Fruit fly (Drosophila melanogaster) whole organism, embryonic: Measurements from ENCODE around the gene corto.

ENCODE experiments used
- Aef1 ChIP-seq: fragments of 200-800 bp; sonication (Bioruptor generic); IDR thresholded peaks from 3 replicates; pipeline ENCODE4 v1.3.6; 2022; ENCODE audit warnings: missing biosample characterization, missing genetic modification characterization
- Antp ChIP-seq: fragments of 200-800 bp; sonication (Bioruptor generic); optimal IDR thresholded peaks from 3 replicates; lab custom pipeline; 2016; ENCODE audit warnings: missing biosample characterization, missing genetic modification characterization
- Atf-2 ChIP-seq: fragments of 200-800 bp; sonication (Bioruptor generic); optimal IDR thresholded peaks from 2 replicates; lab custom pipeline; 2016; ENCODE audit warnings: missing biosample characterization, missing genetic modification characterization
- CG10543 ChIP-seq: fragments of 200-800 bp; sonication (Bioruptor generic); optimal IDR thresholded peaks from 3 replicates; lab custom pipeline; 2017; ENCODE audit warnings: missing biosample characterization, mild to moderate bottlenecking, missing genetic modification characterization, moderate library complexity
- CG10959 ChIP-seq: fragments of 200-800 bp; sonication (Bioruptor generic); IDR thresholded peaks from 2 replicates; pipeline ENCODE4 v1.3.6; 2022; ENCODE audit warnings: missing biosample characterization, missing genetic modification characterization
- CG11093 ChIP-seq: fragments of 200-800 bp; sonication (Bioruptor generic); IDR thresholded peaks from 3 replicates; pipeline ENCODE4 v1.3.6; 2022; ENCODE audit warnings: missing biosample characterization, missing genetic modification characterization
- CG11456 ChIP-seq: fragments of 200-800 bp; sonication (Bioruptor generic); IDR thresholded peaks from 3 replicates; pipeline ENCODE4 v1.3.6; 2022; ENCODE audit warnings: missing biosample characterization, missing genetic modification characterization
- CG12071 ChIP-seq: fragments of 200-800 bp; sonication (Bioruptor generic); optimal IDR thresholded peaks from 3 replicates; lab custom pipeline; 2018; ENCODE audit warnings: missing biosample characterization, mild to moderate bottlenecking, missing genetic modification characterization
- CG12104 ChIP-seq: fragments of 200-800 bp; sonication (Bioruptor generic); optimal IDR thresholded peaks from 3 replicates; lab custom pipeline; 2016; ENCODE audit warnings: missing biosample characterization, missing genetic modification characterization
- CG13123 ChIP-seq: fragments of 200-800 bp; sonication (Bioruptor generic); optimal IDR thresholded peaks from 2 replicates; lab custom pipeline; 2016; ENCODE audit warnings: missing biosample characterization, missing genetic modification characterization
- CG14441 ChIP-seq: fragments of 200-800 bp; sonication (Bioruptor generic); IDR thresholded peaks from 2 replicates; pipeline ENCODE4 v1.3.6; 2022; ENCODE audit warnings: missing biosample characterization, missing genetic modification characterization
- CG15269 ChIP-seq: fragments of 200-800 bp; sonication (Bioruptor generic); optimal IDR thresholded peaks from 2 replicates; lab custom pipeline; 2018; ENCODE audit warnings: missing biosample characterization, mild to moderate bottlenecking, missing genetic modification characterization, moderate library complexity
- CG17802 ChIP-seq: fragments of 200-800 bp; sonication (Bioruptor generic); optimal IDR thresholded peaks from 2 replicates; lab custom pipeline; 2018; ENCODE audit warnings: missing biosample characterization, mild to moderate bottlenecking, missing genetic modification characterization, moderate library complexity
- CG18262 ChIP-seq: fragments of 200-800 bp; optimal IDR thresholded peaks from 3 replicates; lab custom pipeline; 2019; ENCODE audit warnings: missing biosample characterization, mild to moderate bottlenecking, missing genetic modification characterization, moderate library complexity
- CG2116 ChIP-seq: fragments of 200-800 bp; sonication (Bioruptor generic); optimal IDR thresholded peaks from 3 replicates; lab custom pipeline; 2018; ENCODE audit warnings: missing biosample characterization, mild to moderate bottlenecking, missing genetic modification characterization
- CG2889 ChIP-seq: fragments of 200-800 bp; sonication (Bioruptor generic); IDR thresholded peaks from 3 replicates; pipeline ENCODE4 v1.3.6; 2022; ENCODE audit warnings: missing biosample characterization, missing genetic modification characterization
- CG3726 ChIP-seq: fragments of 200-800 bp; sonication (Bioruptor generic); IDR thresholded peaks from 3 replicates; pipeline ENCODE4, ENCODE4 v1.3.6; 2022; ENCODE audit warnings: missing biosample characterization, missing genetic modification characterization
- CG42726 ChIP-seq: fragments of 200-800 bp; sonication (Bioruptor generic); IDR thresholded peaks from 2 replicates; pipeline ENCODE4 v1.3.6; 2022; ENCODE audit warnings: missing biosample characterization, missing genetic modification characterization; ENCODE audit not compliant: partially characterized antibody
- CG5953 ChIP-seq: fragments of 200-800 bp; sonication (Bioruptor generic); IDR thresholded peaks from 2 replicates; pipeline ENCODE4 v1.3.6; 2022; ENCODE audit warnings: missing biosample characterization, missing genetic modification characterization
- CG7271 ChIP-seq: fragments of 200-800 bp; sonication (Bioruptor generic); optimal IDR thresholded peaks from 2 replicates; lab custom pipeline; 2018; ENCODE audit warnings: missing biosample characterization, mild to moderate bottlenecking, missing genetic modification characterization, moderate library complexity
- CG9215 ChIP-seq: fragments of 200-800 bp; sonication (Bioruptor generic); IDR thresholded peaks from 2 replicates; pipeline ENCODE4 v1.3.6; 2022; ENCODE audit warnings: missing biosample characterization, missing genetic modification characterization
- Dad ChIP-seq: fragments of 200-800 bp; sonication (Bioruptor generic); optimal IDR thresholded peaks from 3 replicates; lab custom pipeline; 2016; ENCODE audit warnings: missing biosample characterization, missing genetic modification characterization
- Dp ChIP-seq: fragments of 200-800 bp; sonication (Bioruptor generic); optimal IDR thresholded peaks from 2 replicates; lab custom pipeline; 2018; ENCODE audit warnings: missing biosample characterization, mild to moderate bottlenecking, missing genetic modification characterization, moderate library complexity
- E2f1 ChIP-seq: fragments of 200-800 bp; sonication (Bioruptor generic); IDR thresholded peaks from 2 replicates; pipeline ENCODE4 v1.3.6; 2022; ENCODE audit warnings: missing biosample characterization, missing genetic modification characterization
- HLH4C ChIP-seq: fragments of 200-800 bp; sonication (Bioruptor generic); IDR thresholded peaks from 3 replicates; pipeline ENCODE4 v1.3.6; 2022; ENCODE audit warnings: missing biosample characterization, missing genetic modification characterization; ENCODE audit not compliant: partially characterized antibody
- HLH54F ChIP-seq: fragments of 200-800 bp; sonication (Bioruptor generic); optimal IDR thresholded peaks from 3 replicates; lab custom pipeline; 2016; ENCODE audit warnings: missing biosample characterization, missing genetic modification characterization
- HLHmδ ChIP-seq: fragments of 200-800 bp; sonication (Bioruptor generic); optimal IDR thresholded peaks from 2 replicates; lab custom pipeline; 2018; ENCODE audit warnings: missing biosample characterization, mild to moderate bottlenecking, missing genetic modification characterization, moderate library complexity
- HmgZ ChIP-seq: fragments of 200-800 bp; sonication (Bioruptor generic); optimal IDR thresholded peaks from 2 replicates; lab custom pipeline; 2018; ENCODE audit warnings: missing biosample characterization, mild to moderate bottlenecking, missing genetic modification characterization
- MBD-R2 ChIP-seq: fragments of 200-800 bp; sonication (Bioruptor generic); IDR thresholded peaks from 2 replicates; pipeline ENCODE4 v1.3.6; 2022; ENCODE audit warnings: missing biosample characterization, missing genetic modification characterization
- Mes4 ChIP-seq: fragments of 200-800 bp; sonication (Bioruptor generic); optimal IDR thresholded peaks from 2 replicates; lab custom pipeline; 2016; ENCODE audit warnings: missing biosample characterization, missing genetic modification characterization
- Nf-YA ChIP-seq: fragments of 200-800 bp; sonication (Bioruptor generic); IDR thresholded peaks from 2 replicates; pipeline ENCODE4 v1.3.6; 2022; ENCODE audit warnings: missing biosample characterization, missing genetic modification characterization
- Pdp1 ChIP-seq, 2 experiments: fragments of 200-800 bp; sonication (Bioruptor generic); optimal IDR thresholded peaks; 3 replicates each; lab custom pipeline; 2016; ENCODE audit warnings: missing biosample characterization in 2 of 2, missing genetic modification characterization in 2 of 2, mild to moderate bottlenecking in 1 of 2, moderate library complexity in 1 of 2
- Ravus ChIP-seq: fragments of 200-800 bp; sonication (Bioruptor generic); IDR thresholded peaks from 2 replicates; pipeline ENCODE4 v1.3.6; 2022; ENCODE audit warnings: missing biosample characterization, missing genetic modification characterization
- Six4 ChIP-seq: fragments of 200-800 bp; sonication (Bioruptor generic); optimal IDR thresholded peaks from 2 replicates; lab custom pipeline; 2016; ENCODE audit warnings: missing biosample characterization, missing genetic modification characterization
- TFAM ChIP-seq: fragments of 200-800 bp; sonication (Bioruptor generic); optimal IDR thresholded peaks from 2 replicates; lab custom pipeline; 2017; ENCODE audit warnings: missing biosample characterization, missing genetic modification characterization, inconsistent platforms
- bab2 ChIP-seq: fragments of 200-800 bp; sonication (Bioruptor generic); optimal IDR thresholded peaks from 2 replicates; lab custom pipeline; 2016; ENCODE audit warnings: missing biosample characterization, missing genetic modification characterization
- ewg ChIP-seq: fragments of 200-800 bp; sonication (Bioruptor generic); optimal IDR thresholded peaks from 3 replicates; lab custom pipeline; 2017; ENCODE audit warnings: mild to moderate bottlenecking, missing biosample characterization, missing genetic modification reagents, missing genetic modification characterization
- eyg ChIP-seq: fragments of 200-800 bp; sonication (Bioruptor generic); optimal IDR thresholded peaks from 3 replicates; lab custom pipeline; 2016; ENCODE audit warnings: missing biosample characterization, missing genetic modification characterization
- fd3F ChIP-seq: fragments of 200-800 bp; sonication (Bioruptor generic); optimal IDR thresholded peaks from 2 replicates; lab custom pipeline; 2018; ENCODE audit warnings: missing biosample characterization, mild to moderate bottlenecking, missing genetic modification characterization, moderate library complexity
- fu2 ChIP-seq: fragments of 200-800 bp; sonication (Bioruptor generic); optimal IDR thresholded peaks from 2 replicates; lab custom pipeline; 2016; ENCODE audit warnings: missing biosample characterization, missing genetic modification characterization
- gcm ChIP-seq: fragments of 200-800 bp; sonication (Bioruptor generic); optimal IDR thresholded peaks from 2 replicates; lab custom pipeline; 2019; ENCODE audit warnings: missing biosample characterization, mild to moderate bottlenecking, missing genetic modification characterization, moderate library complexity
- gcm2 ChIP-seq: fragments of 200-800 bp; sonication (Bioruptor generic); optimal IDR thresholded peaks from 2 replicates; lab custom pipeline; 2016; ENCODE audit warnings: missing biosample characterization, missing genetic modification characterization
- grn ChIP-seq: fragments of 200-800 bp; sonication (Bioruptor generic); optimal IDR thresholded peaks from 3 replicates; lab custom pipeline; 2017; ENCODE audit warnings: missing biosample characterization, missing genetic modification characterization
- insv ChIP-seq, 2 experiments: fragments of 200-800 bp; sonication (Bioruptor generic); optimal IDR thresholded peaks; 3 replicates each; lab custom pipeline; 2016 to 2018; ENCODE audit warnings: missing biosample characterization in 2 of 2, missing genetic modification characterization in 2 of 2
- pfk ChIP-seq: fragments of 200-800 bp; sonication (Bioruptor generic); optimal IDR thresholded peaks from 2 replicates; lab custom pipeline; 2018; ENCODE audit warnings: missing biosample characterization, mild to moderate bottlenecking, missing genetic modification characterization, moderate library complexity
- pum ChIP-seq: fragments of 200-800 bp; sonication (Bioruptor generic); optimal IDR thresholded peaks from 2 replicates; lab custom pipeline; 2016; ENCODE audit warnings: missing biosample characterization, missing genetic modification characterization
- rib ChIP-seq: fragments of 200-800 bp; sonication (Bioruptor generic); IDR thresholded peaks from 2 replicates; pipeline ENCODE4 v1.3.6; 2022; ENCODE audit warnings: missing biosample characterization, missing genetic modification characterization
- scrt ChIP-seq: fragments of 200-800 bp; sonication (Bioruptor generic); optimal IDR thresholded peaks from 2 replicates; lab custom pipeline; 2018; ENCODE audit warnings: missing biosample characterization, mild to moderate bottlenecking, missing genetic modification characterization, moderate library complexity
- slbo ChIP-seq: fragments of 200-800 bp; sonication (Bioruptor generic); IDR thresholded peaks from 2 replicates; pipeline ENCODE4 v1.3.6; 2022; ENCODE audit warnings: missing biosample characterization, missing genetic modification characterization
- so ChIP-seq: fragments of 200-800 bp; sonication (Bioruptor generic); IDR thresholded peaks from 3 replicates; pipeline ENCODE4 v1.3.6; 2022; ENCODE audit warnings: missing biosample characterization, missing genetic modification characterization
- sug ChIP-seq: fragments of 200-800 bp; optimal IDR thresholded peaks from 2 replicates; lab custom pipeline; 2019; ENCODE audit warnings: missing biosample characterization, mild to moderate bottlenecking, missing genetic modification characterization, moderate library complexity

The corto gene

DNA sequence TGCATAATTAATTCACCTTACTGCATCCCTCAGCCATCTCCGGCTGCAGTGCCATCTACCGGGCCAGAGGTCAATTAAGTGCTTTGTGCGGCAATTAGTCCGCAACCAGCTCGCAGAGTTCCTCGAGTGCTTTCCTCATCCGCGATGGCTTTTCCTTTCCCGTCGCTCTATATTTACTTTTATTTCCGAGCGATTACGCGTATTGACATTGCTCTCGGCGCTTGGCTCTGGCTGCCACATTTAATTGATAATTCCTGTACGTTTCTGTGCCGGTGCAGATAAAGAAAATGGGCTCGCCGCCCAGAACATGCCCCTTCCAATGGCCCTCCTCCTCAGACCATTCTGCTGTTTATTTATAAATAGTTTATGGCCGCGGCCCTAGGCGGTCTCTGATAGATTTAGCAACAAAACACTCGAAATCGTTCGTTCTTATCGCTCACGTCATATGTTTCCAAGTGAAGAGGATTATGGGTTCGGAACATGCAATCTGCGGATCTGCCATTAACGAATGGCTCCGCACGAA, 33.2 kb downstream of the corto start (continued):
- TF ChIP-seq Ravus (no peak), rib (GFP tag; lab: Robert Waterston, UW) (peak; percentile 69), ewg (GFP tag; lab: Kevin White, UChicago) (peak; percentile 62), E2f1 (peak; percentile 48; the same call in 1 of the 2 replicates), CG14441 (GFP tag; lab: Robert Waterston, UW) (peak; percentile 65), TFAM (GFP tag; lab: Kevin White, UChicago) (no peak), CG11456 (peak; percentile 60; the same call in 2 of the 3 replicates), sug (tag; lab: Kevin White, UChicago) (peak; percentile 93), CG3726 (GFP tag; lab: Robert Waterston, UW) (peak; percentile 40; the same call in 1 of the 3 replicates), eyg (GFP tag; lab: Kevin White, UChicago) (peak; percentile 64), CG10543 (GFP tag; lab: Kevin White, UChicago) (peak; percentile 87), Nf-YA (peak; percentile 78), CG2116 (GFP tag; lab: Kevin White, UChicago) (peak; percentile 57), MBD-R2 (no peak), CG13123 (GFP tag; lab: Kevin White, UChicago) (peak; percentile 87), Dp (GFP tag; lab: Kevin White, UChicago) (no peak), Mes4 (GFP tag; lab: Kevin White, UChicago) (peak; percentile 62), Atf-2 (GFP tag; lab: Kevin White, UChicago) (peak; percentile 61), Pdp1 (GFP tag; optimal IDR thresholded peaks at IDR 0.05; lab: Kevin White, UChicago) (peak; percentile 40 to 88), CG15269 (tag; lab: Kevin White, UChicago) (peak; percentile 47), bab2 (GFP tag; lab: Kevin White, UChicago) (peak; percentile 87), fd3F (peak; percentile 32), slbo (peak; percentile 28; the same call in 1 of the 2 replicates), CG17802 (tag; lab: Kevin White, UChicago) (no peak), Antp (GFP tag; lab: Kevin White, UChicago) (peak; percentile 70), CG12071 (peak; percentile 74), HLH4C (GFP tag; lab: Robert Waterston, UW) (no peak), CG42726 (no peak), insv (GFP tag; optimal IDR thresholded peaks at IDR 0.05; lab: Kevin White, UChicago) (peak; percentile 8 to 57), pum (peak; percentile 60), CG5953 (peak; percentile 88), CG9215 (GFP tag; lab: Robert Waterston, UW) (no peak), CG7271 (tag; lab: Kevin White, UChicago) (peak; percentile 67), CG12104 (peak; percentile 63), so (GFP tag; lab: Robert Waterston, UW) (peak; percentile 89), HLHmδ (GFP tag; lab: Kevin White, UChicago) (peak; percentile 91), HmgZ (tag; lab: Kevin White, UChicago) (peak; percentile 73), scrt (GFP tag; lab: Kevin White, UChicago) (peak; percentile 54), CG2889 (GFP tag; lab: Robert Waterston, UW) (no peak), Dad (GFP tag; lab: Kevin White, UChicago) (peak; percentile 40), grn (GFP tag; lab: Kevin White, UChicago) (peak; percentile 77), pfk (GFP tag; lab: Kevin White, UChicago) (peak; percentile 57), HLH54F (GFP tag; lab: Kevin White, UChicago) (no peak), gcm (GFP tag; lab: Kevin White, UChicago) (peak; percentile 79), CG11093 (GFP tag; lab: Robert Waterston, UW) (peak; percentile 73; the same call in 1 of the 3 replicates), CG10959 (GFP tag; lab: Robert Waterston, UW) (peak; percentile 77), CG18262 (tag; lab: Kevin White, UChicago) (peak; percentile 67), Aef1 (GFP tag; lab: Robert Waterston, UW) (no peak), gcm2 (peak; percentile 31), fu2 (no peak), Six4 (peak; percentile 35)
